Fruit fly (Drosophila melanogaster) whole organism: ENCODE measurements around the gene RhoGAP18B.

ENCODE experiments used
- CG8478 ChIP-seq: fragments of >200 bp; optimal IDR thresholded peaks from 2 replicates; lab custom pipeline; 2018; ENCODE audit warnings: inconsistent platforms
- Dll ChIP-seq: fragments of >200 bp; optimal IDR thresholded peaks from 2 replicates; lab custom pipeline; 2017
- EcR ChIP-seq, 2 experiments: fragments of >200 bp; optimal IDR thresholded peaks; 2 replicates each; lab custom pipeline; 2017; ENCODE audit warnings: missing biosample characterization in 2 of 2, missing genetic modification characterization in 2 of 2, missing genetic modification reagents in 2 of 2
- pan ChIP-seq: fragments of >200 bp; optimal IDR thresholded peaks from 2 replicates; lab custom pipeline; 2017
- psq ChIP-seq: fragments of >200 bp; optimal IDR thresholded peaks from 2 replicates; lab custom pipeline; 2017
- usp ChIP-seq: fragments of >200 bp; optimal IDR thresholded peaks from 2 replicates; lab custom pipeline; 2017; ENCODE audit warnings: missing biosample characterization, missing genetic modification characterization, mixed read lengths

DNA sequence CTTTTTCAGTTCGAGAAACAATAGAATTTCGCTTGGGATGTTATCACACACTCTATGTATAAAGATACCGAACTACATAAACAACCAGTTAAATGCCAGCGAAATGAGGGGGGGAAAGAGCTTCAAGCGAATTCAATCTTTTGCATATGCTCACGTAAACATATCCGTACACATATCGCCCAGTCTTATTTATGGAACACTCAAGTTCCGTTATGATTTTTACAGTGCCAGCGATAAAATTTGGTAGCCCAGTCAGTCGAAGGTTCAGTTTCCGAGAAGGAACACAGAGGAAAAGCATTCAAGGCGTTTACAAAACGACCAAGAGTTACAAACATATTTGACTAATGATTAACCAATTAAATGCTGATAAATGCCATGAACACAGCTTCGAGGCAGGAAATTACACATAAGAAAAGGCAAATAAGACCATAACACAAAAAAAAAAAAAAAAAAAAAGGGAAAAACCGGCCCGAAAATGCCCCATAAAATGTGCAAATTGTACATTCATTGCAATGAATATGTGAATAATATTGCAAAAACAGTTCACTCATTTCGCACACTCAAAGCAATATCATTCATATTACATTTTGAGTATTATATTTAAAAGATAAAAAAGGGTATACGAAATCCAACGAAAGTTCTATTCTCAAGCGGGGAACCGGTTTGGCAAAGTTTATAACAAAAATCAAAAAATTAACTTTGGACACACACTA is 17.9 kb downstream of the RhoGAP18B start:
- TF ChIP-seq CG8478 (lab: Kevin White, UChicago) = no peak
- TF ChIP-seq Dll (lab: Kevin White, UChicago) = no peak
- TF ChIP-seq psq (lab: Kevin White, UChicago) = no peak
- TF ChIP-seq usp (GFP tag; lab: Kevin White, UChicago) = no peak
- TF ChIP-seq pan (lab: Kevin White, UChicago) = no peak
- TF ChIP-seq EcR (GFP tag; optimal IDR thresholded peaks at IDR 0.05; lab: Kevin White, UChicago) = no peak
